Fruit fly (Drosophila melanogaster): ENCODE data around the gene CG44837.

The CG44837 gene

dm6 chr3L:11938716-11939115 is at the start of gene CG44837:
CG44837 (minus strand) TSS chr3L:11938872.
- TF ChIP-seq CG17801 (GFP tag; optimal IDR thresholded peaks at IDR 0.05; ENCODE audit: partially characterized antibody), result no peak

DNA sequence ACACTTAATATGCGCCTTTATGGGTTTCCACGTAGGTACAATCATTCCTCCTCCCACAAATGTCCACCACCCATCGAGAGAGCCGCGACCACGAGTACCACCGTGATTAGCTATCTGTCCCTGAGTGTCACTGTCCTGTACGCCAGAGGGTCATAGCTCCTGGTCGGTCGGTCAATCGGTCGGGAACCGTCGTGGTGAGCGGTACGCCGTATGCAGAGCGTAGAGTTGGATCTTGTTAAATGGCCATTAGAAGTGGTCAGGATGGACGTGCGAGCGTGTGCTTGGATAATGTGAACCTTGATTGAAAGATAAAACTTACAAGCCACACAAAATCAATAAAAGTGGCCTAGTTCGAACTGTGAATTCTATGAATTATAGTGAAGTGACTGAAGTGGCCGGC is 45.9 kb upstream of the CG44837 start, which contains the start of gene CG6938:
TSS of gene CG6938 (plus strand) at position 301 of the 400 bp plus-strand sequence.
- no peak for TF ChIP-seq CG17801 (GFP tag; optimal IDR thresholded peaks at IDR 0.05; ENCODE audit: partially characterized antibody)

DNA sequence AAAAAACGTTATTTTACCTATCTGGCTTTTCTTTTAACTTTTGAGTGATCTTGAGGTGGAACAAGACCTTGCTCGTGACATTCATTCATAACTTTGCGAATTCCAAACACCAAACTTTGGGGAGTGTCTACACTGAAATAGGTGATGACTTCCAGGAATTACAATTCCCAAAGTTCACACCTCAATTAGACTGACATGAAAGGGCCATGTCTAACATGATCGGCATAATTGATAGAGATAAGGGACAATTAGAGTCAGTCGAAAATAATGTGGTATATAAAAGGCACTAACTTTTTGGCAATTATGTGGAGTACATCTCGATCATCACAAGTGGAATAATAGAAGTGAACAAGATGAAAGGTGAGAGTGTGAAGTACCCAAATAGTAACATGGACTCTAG is 37.1 kb upstream of the CG44837 start, which contains the start of gene CG43896:
TSS of gene CG43896 (plus strand) at position 301 of the 400 bp plus-strand sequence.
- TF ChIP-seq CG17801 (GFP tag; optimal IDR thresholded peaks at IDR 0.05; ENCODE audit: partially characterized antibody), result no peak

DNA sequence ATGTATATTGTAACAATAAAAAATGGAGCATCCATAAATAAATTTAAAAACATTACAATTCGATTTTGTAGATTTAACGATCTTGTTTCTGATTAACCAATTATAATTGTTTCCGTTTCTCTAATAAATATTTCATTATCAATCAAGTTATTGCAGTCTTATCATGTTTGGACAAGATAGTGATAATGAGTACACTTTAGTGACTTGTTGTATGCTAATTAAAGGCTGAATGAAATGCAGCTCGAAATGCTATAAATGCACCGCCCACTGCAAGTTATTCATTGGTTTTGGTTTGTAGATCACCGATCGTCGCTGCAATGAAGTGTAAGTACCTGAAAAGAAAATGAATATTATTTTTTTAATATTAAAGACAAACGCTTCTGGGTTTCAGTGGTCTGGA is 35.9 kb upstream of the CG44837 start, which contains the start of gene CG14125:
TSS of gene CG14125 (plus strand) at position 301 of the 400 bp plus-strand sequence.
- TF ChIP-seq CG17801 (GFP tag; optimal IDR thresholded peaks at IDR 0.05; ENCODE audit: partially characterized antibody), result no peak

DNA sequence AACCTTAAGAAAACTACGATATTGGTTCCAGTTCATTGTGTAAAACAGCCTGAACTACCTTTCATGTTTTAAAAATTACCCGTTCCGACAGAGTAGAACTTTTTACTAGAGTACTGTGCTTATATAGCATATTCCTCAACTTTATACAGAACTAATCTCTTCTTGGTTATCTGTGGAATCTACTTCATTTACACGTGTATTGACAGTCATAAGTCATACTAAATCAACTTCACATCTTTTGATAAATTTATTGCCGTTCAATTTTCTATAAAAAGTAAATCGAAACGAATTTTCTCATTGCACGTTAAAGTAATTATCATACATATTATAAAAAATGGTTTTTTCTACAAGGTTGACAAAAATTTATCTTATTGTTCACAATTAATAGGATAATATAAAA is 35.0 kb upstream of the CG44837 start, which contains the start of gene CG42397:
TSS of gene CG42397 (minus strand) at position 101 of the 400 bp plus-strand sequence.
- no peak for TF ChIP-seq CG17801 (GFP tag; optimal IDR thresholded peaks at IDR 0.05; ENCODE audit: partially characterized antibody)

- no peak for TF ChIP-seq CG17801 (GFP tag; optimal IDR thresholded peaks at IDR 0.05; ENCODE audit: partially characterized antibody)
These were observed 34.2 kb upstream of the CG44837 start, which contains the start of gene Muc68E for dm6 chr3L:11972879-11973278. Muc68E (minus strand) TSS chr3L:11972979.

- no peak for TF ChIP-seq CG17801 (GFP tag; optimal IDR thresholded peaks at IDR 0.05; ENCODE audit: partially characterized antibody)
These were observed 27.4 kb upstream of the CG44837 start, which contains the start of gene prc for dm6 chr3L:11966104-11966503. prc (minus strand) TSS chr3L:11966131.

- TF ChIP-seq CG17801 (GFP tag; optimal IDR thresholded peaks at IDR 0.05; ENCODE audit: partially characterized antibody), result no peak
These were observed 19.1 kb upstream of the CG44837 start, which contains the start of the genes CG11570 and CG43294 for dm6 chr3L:11957669-11958333. CG11570 (minus strand) TSS chr3L:11957769. CG43294 (plus strand) TSS chr3L:11958283.

dm6 chr3L:11953783-11954182 is 15.1 kb upstream of the CG44837 start, which contains the start of gene CG7248:
CG7248 (plus strand) TSS chr3L:11954083.
- TF ChIP-seq CG17801 (GFP tag; optimal IDR thresholded peaks at IDR 0.05; ENCODE audit: partially characterized antibody), result no peak

DNA sequence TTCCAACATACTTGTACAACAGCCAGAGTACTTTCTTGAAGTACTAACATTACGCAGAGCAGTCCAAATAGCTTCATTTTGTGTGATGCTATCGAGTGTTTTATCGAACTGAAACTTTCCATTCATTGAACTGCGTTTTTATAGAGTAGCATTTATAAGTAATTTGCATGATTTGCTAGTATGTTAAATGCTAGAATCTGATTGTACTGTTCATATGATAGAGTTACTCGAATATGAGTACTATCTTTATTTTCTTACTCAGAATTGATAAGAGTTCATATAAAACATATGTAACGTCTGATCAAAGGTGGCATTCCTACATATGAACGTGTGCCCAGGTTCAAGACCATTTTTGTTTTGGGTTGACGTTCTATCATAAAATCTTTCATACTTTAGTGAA is 14.5 kb upstream of the CG44837 start, which contains the start of gene obst-G:
TSS of gene obst-G (minus strand) at position 101 of the 400 bp plus-strand sequence.
- no peak for TF ChIP-seq CG17801 (GFP tag; optimal IDR thresholded peaks at IDR 0.05; ENCODE audit: partially characterized antibody)

DNA sequence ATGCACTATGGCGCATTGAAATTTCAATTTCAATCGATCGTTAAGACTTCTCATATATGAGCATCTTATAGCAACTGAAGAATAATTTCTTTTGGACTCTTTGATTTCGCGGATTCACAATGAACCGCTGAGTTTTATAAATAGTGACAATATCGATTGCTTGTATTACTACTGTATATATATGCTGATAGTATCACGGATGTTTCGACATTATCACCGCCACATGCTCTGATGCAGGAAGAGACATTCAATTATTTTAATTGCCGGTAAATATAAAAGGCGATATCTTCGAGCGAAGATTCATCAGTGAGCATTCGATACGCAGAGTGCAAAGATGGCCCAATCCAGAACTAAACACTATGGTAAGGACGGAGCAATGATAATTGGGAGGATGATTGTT is 10.9 kb upstream of the CG44837 start, which contains the start of gene CG17826:
TSS of gene CG17826 (plus strand) at position 301 of the 400 bp plus-strand sequence.
- TF ChIP-seq CG17801 (GFP tag; optimal IDR thresholded peaks at IDR 0.05; ENCODE audit: partially characterized antibody), result no peak

DNA sequence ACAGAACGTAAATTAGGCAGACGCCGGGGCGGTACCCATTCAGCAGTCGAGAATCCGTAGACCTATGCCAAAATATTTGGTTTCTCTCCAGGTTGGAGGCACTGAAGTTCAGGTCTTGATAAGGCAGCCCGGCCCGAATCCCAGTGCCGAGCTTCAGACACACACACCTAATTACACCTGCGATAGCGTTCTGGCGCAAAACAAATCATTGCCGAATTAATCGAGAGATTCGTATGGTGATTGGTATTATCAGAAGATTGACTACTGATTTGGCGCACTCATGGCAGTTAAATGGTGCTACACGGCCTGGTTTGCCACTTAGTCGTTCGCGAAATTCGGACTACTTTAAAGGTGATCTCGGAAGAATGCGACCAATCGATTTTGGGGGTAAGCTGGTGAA is 8.7 kb upstream of the CG44837 start, which contains the start of gene CG7252:
TSS of gene CG7252 (plus strand) at position 319 of the 400 bp plus-strand sequence.
- no peak for TF ChIP-seq CG17801 (GFP tag; optimal IDR thresholded peaks at IDR 0.05; ENCODE audit: partially characterized antibody)

DNA sequence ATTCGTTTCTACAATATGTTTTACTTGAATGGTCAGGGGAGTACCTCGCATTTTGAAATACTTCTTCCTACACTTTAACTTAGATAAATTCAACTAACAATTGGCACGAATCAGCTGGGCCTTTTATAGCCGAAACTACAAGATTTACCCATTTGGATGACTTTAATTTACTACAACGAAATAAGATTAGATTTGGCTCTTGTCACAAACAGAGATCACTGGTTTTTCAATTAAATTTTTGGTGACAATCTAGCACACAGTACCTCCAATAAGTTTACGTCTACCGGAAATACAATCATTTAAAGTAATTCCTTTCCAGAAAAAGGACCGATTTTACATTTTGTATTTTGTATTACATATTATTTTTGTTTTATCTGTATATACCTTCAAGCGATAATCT is 6.1 kb upstream of the CG44837 start, which contains the start of gene CG5883:
TSS of gene CG5883 (minus strand) at position 101 of the 400 bp plus-strand sequence.
- TF ChIP-seq CG17801 (GFP tag; optimal IDR thresholded peaks at IDR 0.05; ENCODE audit: partially characterized antibody), result no peak

dm6 chr3L:11941612-11942011 is 2.9 kb upstream of the CG44837 start, which contains the start of gene Rpt4R:
Rpt4R (plus strand) TSS chr3L:11941912.
- no peak for TF ChIP-seq CG17801 (GFP tag; optimal IDR thresholded peaks at IDR 0.05; ENCODE audit: partially characterized antibody)

DNA sequence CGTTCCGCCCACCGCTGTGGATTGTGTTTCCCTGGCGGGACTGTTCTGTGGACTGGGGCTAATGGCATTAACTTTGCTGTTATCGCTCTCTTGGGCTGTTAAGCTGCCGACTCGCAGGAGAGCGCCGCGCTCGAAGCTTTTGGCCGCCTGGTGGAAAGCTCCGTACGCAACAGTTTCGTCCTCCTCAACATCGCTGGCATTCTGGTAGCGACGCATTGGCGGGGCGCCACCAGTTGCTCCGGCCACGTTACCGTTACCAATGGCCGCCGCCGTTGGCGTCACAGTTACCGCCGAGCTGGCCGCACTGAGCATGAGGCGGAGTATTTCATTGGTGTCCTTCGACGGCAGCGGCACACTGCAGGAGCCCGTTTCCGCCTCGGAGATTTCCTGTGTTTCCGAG is 1.4 kb downstream of the CG44837 start:
- TF ChIP-seq CG17801 (GFP tag; optimal IDR thresholded peaks at IDR 0.05; ENCODE audit: partially characterized antibody), result no peak

DNA sequence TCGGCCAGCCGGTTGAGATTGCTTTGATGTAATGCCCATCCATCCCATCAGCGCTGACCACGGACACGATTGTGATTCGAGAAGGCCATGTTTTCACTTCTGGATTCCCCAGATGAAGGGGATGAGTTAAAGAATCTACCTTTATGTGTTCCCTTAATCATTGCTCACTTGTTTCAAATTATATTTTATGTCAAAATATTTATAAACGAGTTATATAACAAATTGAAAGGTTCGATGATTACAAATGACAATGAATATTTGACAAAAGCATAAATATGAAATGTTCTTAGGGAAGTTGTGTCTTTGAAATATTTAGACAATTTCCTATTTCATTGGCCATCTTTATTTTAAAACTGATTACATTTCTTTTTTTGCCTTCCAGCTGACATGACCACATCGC is 7.1 kb downstream of the CG44837 start:
- TF ChIP-seq CG17801 (GFP tag; optimal IDR thresholded peaks at IDR 0.05; ENCODE audit: partially characterized antibody), result no peak

All from ovary, adult (tissue).